Fruit fly (Drosophila melanogaster): ENCODE results near the gene CG15529.

DNA sequence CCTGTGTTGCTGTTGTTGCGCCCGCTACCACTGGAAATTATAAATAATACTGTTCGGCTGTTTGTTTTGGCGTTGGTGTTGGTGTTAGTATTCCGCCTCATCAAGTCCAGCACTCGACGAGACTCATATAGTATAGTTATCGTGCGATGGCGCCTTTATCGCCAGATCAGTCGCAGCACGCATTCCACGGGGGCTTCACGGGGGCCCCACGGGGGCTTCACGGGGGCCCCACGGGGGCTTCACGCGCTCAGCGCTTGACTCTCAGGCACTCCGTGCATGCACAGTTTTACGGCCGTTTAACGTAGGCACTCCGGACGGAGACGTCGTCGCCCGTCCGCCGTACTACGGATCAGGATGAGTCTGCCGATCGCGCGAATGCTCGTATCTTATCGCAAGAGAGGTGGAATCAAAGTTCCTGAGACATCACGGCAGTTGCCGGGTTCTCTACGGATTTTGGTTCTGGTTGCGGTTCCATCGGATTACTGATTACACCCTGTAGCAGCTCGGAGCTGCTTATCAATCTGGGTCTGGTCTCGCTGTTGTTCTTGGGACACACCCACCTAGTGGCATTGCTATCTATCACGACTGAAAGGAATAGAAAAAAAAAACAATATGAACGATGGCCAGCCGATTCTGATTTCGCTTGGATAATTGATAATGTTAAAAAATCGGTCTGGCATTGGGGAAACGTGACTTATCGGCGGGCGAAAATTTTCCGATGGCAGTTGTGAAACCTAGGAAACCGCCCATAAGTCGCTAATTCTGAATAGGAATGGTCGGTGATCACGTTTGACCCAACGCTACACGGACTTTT is 48.8 kb upstream of the CG15529 start:
- TF ChIP-seq Myc (optimal IDR thresholded peaks at IDR 0.05) (no peak), h (optimal IDR thresholded peaks at IDR 0.05) (no peak), psq (optimal IDR thresholded peaks at IDR 0.05) (no peak), ttk (optimal IDR thresholded peaks at IDR 0.05) (no peak), Sin3A (optimal IDR thresholded peaks at IDR 0.05) (no peak)

Data from Kc167 (cell line).